Fruit fly (Drosophila melanogaster) S2 (cell line): ENCODE results near the gene AdamTS-A.
A peak's percentile ranks its signal among the peaks of the same experiment; 100 is the strongest.

ENCODE experiments used
- CG8478 ChIP-seq: fragments of >200 bp; optimal IDR thresholded peaks from 2 replicates; lab custom pipeline; 2018
- CTCF ChIP-seq, 2 experiments: fragments of >200 bp; optimal IDR thresholded peaks; 2 replicates each; lab custom pipeline; 2018

The AdamTS-A gene

dm6 chr3R:15472753-15473212 is 3.2 kb downstream of the AdamTS-A start:
- no peak for TF ChIP-seq CG8478 (lab: Kevin White, UChicago)
- TF ChIP-seq CTCF (optimal IDR thresholded peaks at IDR 0.05; lab: Kevin White, UChicago) = no peak

- no peak for TF ChIP-seq CG8478 (lab: Kevin White, UChicago)
- no peak for TF ChIP-seq CTCF (optimal IDR thresholded peaks at IDR 0.05; lab: Kevin White, UChicago)
These were observed 4.3 kb downstream of the AdamTS-A start for dm6 chr3R:15471742-15472141.

dm6 chr3R:15467991-15468764 is 7.8 kb downstream of the AdamTS-A start:
- no peak for TF ChIP-seq CG8478 (lab: Kevin White, UChicago)
- peak; percentile 45 to 63 for TF ChIP-seq CTCF (optimal IDR thresholded peaks at IDR 0.05; lab: Kevin White, UChicago)

dm6 chr3R:15463172-15463571 is 12.8 kb downstream of the AdamTS-A start:
- TF ChIP-seq CTCF (optimal IDR thresholded peaks at IDR 0.05; lab: Kevin White, UChicago) = no peak
- no peak for TF ChIP-seq CG8478 (lab: Kevin White, UChicago)

- TF ChIP-seq CTCF (optimal IDR thresholded peaks at IDR 0.05; lab: Kevin White, UChicago) = no peak
- no peak for TF ChIP-seq CG8478 (lab: Kevin White, UChicago)
These were observed 17.7 kb downstream of the AdamTS-A start for dm6 chr3R:15458186-15458715.

dm6 chr3R:15457386-15458011 is 18.5 kb downstream of the AdamTS-A start:
- TF ChIP-seq CG8478 (lab: Kevin White, UChicago) (no peak), CTCF (optimal IDR thresholded peaks at IDR 0.05; lab: Kevin White, UChicago) (no peak)

dm6 chr3R:15451344-15452107 is 24.5 kb downstream of the AdamTS-A start:
- TF ChIP-seq CTCF (optimal IDR thresholded peaks at IDR 0.05; lab: Kevin White, UChicago) (no peak), CG8478 (lab: Kevin White, UChicago) (no peak)

dm6 chr3R:15448657-15449056 is 27.3 kb downstream of the AdamTS-A start:
- TF ChIP-seq CTCF (optimal IDR thresholded peaks at IDR 0.05; lab: Kevin White, UChicago) (no peak), CG8478 (lab: Kevin White, UChicago) (no peak)

- no peak for TF ChIP-seq CTCF (optimal IDR thresholded peaks at IDR 0.05; lab: Kevin White, UChicago)
- TF ChIP-seq CG8478 (lab: Kevin White, UChicago) = no peak
These were observed 28.2 kb downstream of the AdamTS-A start for dm6 chr3R:15447791-15448190.

- TF ChIP-seq CTCF (optimal IDR thresholded peaks at IDR 0.05; lab: Kevin White, UChicago) (no peak), CG8478 (lab: Kevin White, UChicago) (no peak)
These were observed 29.8 kb downstream of the AdamTS-A start for dm6 chr3R:15446149-15446548.

dm6 chr3R:15439669-15440068 is 36.3 kb downstream of the AdamTS-A start, which contains the start of gene Act88F:
Gene Act88F, plus strand, starts transcription at chr3R:15439969.
- TF ChIP-seq CTCF (optimal IDR thresholded peaks at IDR 0.05; lab: Kevin White, UChicago) (no peak), CG8478 (lab: Kevin White, UChicago) (no peak)

dm6 chr3R:15437458-15438414 is 38.3 kb downstream of the AdamTS-A start:
- TF ChIP-seq CG8478 (lab: Kevin White, UChicago) (no peak), CTCF (optimal IDR thresholded peaks at IDR 0.05; lab: Kevin White, UChicago) (peak; percentile 93 to 96)

dm6 chr3R:15436799-15437198 is 39.2 kb downstream of the AdamTS-A start:
- TF ChIP-seq CTCF (optimal IDR thresholded peaks at IDR 0.05; lab: Kevin White, UChicago) = no peak
- TF ChIP-seq CG8478 (lab: Kevin White, UChicago) = no peak
